Fruit fly (Drosophila melanogaster): ENCODE results near the gene tara.

The tara gene

dm6 chr3R:16208924-16209713, 16.3 kb upstream of the tara start (continued):
- TF ChIP-seq CG14441 (GFP tag; IDR thresholded peaks at IDR 0.05) (peak; percentile 25; the same call in 1 of the 2 replicates), HLH4C (GFP tag; IDR thresholded peaks at IDR 0.05; ENCODE audit: partially characterized antibody) (no peak), ems (GFP tag; optimal IDR thresholded peaks at IDR 0.05) (no peak), CG10147 (GFP tag; optimal IDR thresholded peaks at IDR 0.05) (no peak), CG7786 (GFP tag; optimal IDR thresholded peaks at IDR 0.05) (no peak), CG14667 (GFP tag; IDR thresholded peaks at IDR 0.05) (no peak), CG17361 (GFP tag; IDR thresholded peaks at IDR 0.05) (peak; percentile 77), CG15011 (GFP tag; optimal IDR thresholded peaks at IDR 0.05) (no peak), lab (GFP tag; optimal IDR thresholded peaks at IDR 0.05) (no peak), cg (GFP tag; optimal IDR thresholded peaks at IDR 0.05) (no peak), bigmax (GFP tag; optimal IDR thresholded peaks at IDR 0.05) (no peak), CG18476 (GFP tag; optimal IDR thresholded peaks at IDR 0.05) (no peak), crp (GFP tag; optimal IDR thresholded peaks at IDR 0.05) (no peak), CG34224 (GFP tag; IDR thresholded peaks at IDR 0.05; ENCODE audit: partially characterized antibody) (no peak), MBD-R2 (GFP tag; IDR thresholded peaks at IDR 0.05) (no peak; the same call in 1 of the 2 replicates), Drgx (GFP tag; IDR thresholded peaks at IDR 0.05) (no peak), gem (tag; optimal IDR thresholded peaks at IDR 0.05) (peak; percentile 81), Ets97D (GFP tag; optimal IDR thresholded peaks at IDR 0.05) (no peak), bowl (GFP tag; IDR thresholded peaks at IDR 0.05) (no peak), en (GFP tag; optimal IDR thresholded peaks at IDR 0.05) (no peak), lbe (GFP tag; optimal IDR thresholded peaks at IDR 0.05) (peak; percentile 28), CG17186 (GFP tag; optimal IDR thresholded peaks at IDR 0.05) (no peak), CG7357 (GFP tag; IDR thresholded peaks at IDR 0.05) (no peak), zf30C (GFP tag; optimal IDR thresholded peaks at IDR 0.05) (no peak), scrt (GFP tag; optimal IDR thresholded peaks at IDR 0.05) (peak; percentile 6), odd (GFP tag; optimal IDR thresholded peaks at IDR 0.05) (peak; percentile 42), ara (GFP tag; IDR thresholded peaks at IDR 0.05) (no peak), Bdp1 (GFP tag; optimal IDR thresholded peaks at IDR 0.05) (no peak), Dp (GFP tag; optimal IDR thresholded peaks at IDR 0.05) (no peak), CG7745 (tag; optimal IDR thresholded peaks at IDR 0.05) (no peak), twi (tag; optimal IDR thresholded peaks at IDR 0.05) (peak; percentile 2), slbo (GFP tag; IDR thresholded peaks at IDR 0.05) (no peak), chinmo (GFP tag; IDR thresholded peaks at IDR 0.05; ENCODE audit: partially characterized antibody) (peak; percentile 84; the same call in 2 of the 4 replicates), CG12744 (GFP tag; optimal IDR thresholded peaks at IDR 0.05) (no peak), D (optimal IDR thresholded peaks at IDR 0.05) (no peak), D (GFP tag; optimal IDR thresholded peaks at IDR 0.05) (peak; percentile 59), BtbVII (GFP tag; optimal IDR thresholded peaks at IDR 0.05) (peak; percentile 40), Opbp (GFP tag; IDR thresholded peaks at IDR 0.05; ENCODE audit: partially characterized antibody) (0 out of 3 replicates have a peak, but pooled peaks have one; percentile 17), jigr1 (GFP tag; IDR thresholded peaks at IDR 0.05) (no peak), Fer2 (tag; optimal IDR thresholded peaks at IDR 0.05) (no peak), emc (GFP tag; optimal IDR thresholded peaks at IDR 0.05) (no peak), sug (tag; optimal IDR thresholded peaks at IDR 0.05) (no peak), CG17829 (tag; optimal IDR thresholded peaks at IDR 0.05) (peak; percentile 58), Pdp1 (GFP tag; optimal IDR thresholded peaks at IDR 0.05) (no peak), CG30403 (GFP tag; optimal IDR thresholded peaks at IDR 0.05) (peak; percentile 43), HLH54F (GFP tag; optimal IDR thresholded peaks at IDR 0.05) (no peak), CG8290 (GFP tag; optimal IDR thresholded peaks at IDR 0.05) (no peak), CG8290 (tag; optimal IDR thresholded peaks at IDR 0.05) (peak in 1 of 2 experiments; percentile 75), CG1602 (GFP tag; optimal IDR thresholded peaks at IDR 0.05) (no peak), Side (GFP tag; optimal IDR thresholded peaks at IDR 0.05) (no peak)
